Worm (Caenorhabditis elegans) whole organism, L3 larva: ENCODE data around the gene exc-5.

Experiments
- R02D3.7 ChIP-seq: fragments of 150-350 bp; optimal IDR thresholded peaks from 2 replicates; lab custom pipeline; 2014; ENCODE audit warnings: missing biosample characterization, missing genetic modification characterization
- ZK546.5 ChIP-seq: sonication (generic microtip); optimal IDR thresholded peaks from 2 replicates; lab custom pipeline; 2017; ENCODE audit warnings: missing biosample characterization, missing genetic modification characterization
- ceh-28 ChIP-seq: fragments of 150-350 bp; optimal IDR thresholded peaks from 2 replicates; lab custom pipeline; 2014; ENCODE audit warnings: missing biosample characterization, missing genetic modification reagents, missing genetic modification characterization
- eor-1 ChIP-seq, 2 experiments: fragments of 150-350 bp; optimal IDR thresholded peaks; 2 replicates each; lab custom pipeline; 2014 to 2018; ENCODE audit warnings: missing biosample characterization in 2 of 2, missing genetic modification characterization in 2 of 2
- fkh-2 ChIP-seq: fragments of 150-350 bp; optimal IDR thresholded peaks from 2 replicates; lab custom pipeline; 2014; ENCODE audit warnings: missing biosample characterization, missing genetic modification reagents, missing genetic modification characterization
- mdl-1 ChIP-seq: fragments of 150-350 bp; optimal IDR thresholded peaks from 2 replicates; lab custom pipeline; 2014; ENCODE audit warnings: missing biosample characterization, missing genetic modification characterization
- nhr-11 ChIP-seq: fragments of 150-350 bp; optimal IDR thresholded peaks from 2 replicates; lab custom pipeline; 2014; ENCODE audit warnings: missing biosample characterization, missing genetic modification characterization
- nhr-28 ChIP-seq: fragments of 150-350 bp; optimal IDR thresholded peaks from 2 replicates; lab custom pipeline; 2014; ENCODE audit warnings: missing biosample characterization, missing genetic modification characterization
- unc-39 ChIP-seq: sonication (generic microtip); optimal IDR thresholded peaks from 4 replicates; lab custom pipeline; 2017; ENCODE audit warnings: missing biosample characterization, missing genetic modification characterization

- TF ChIP-seq R02D3.7 (no peak), nhr-28 (tag; lab: Kevin White, UChicago) (no peak), ceh-28 (tag; lab: Kevin White, UChicago) (no peak), ZK546.5 (tag; lab: Kevin White, UChicago) (no peak), fkh-2 (tag; lab: Kevin White, UChicago) (no peak), nhr-11 (no peak), unc-39 (tag; lab: Kevin White, UChicago) (no peak), eor-1 (tag; optimal IDR thresholded peaks at IDR 0.05; lab: Kevin White, UChicago) (no peak), mdl-1 (tag; lab: Kevin White, UChicago) (no peak)
These were observed 58.7 kb downstream of the exc-5 start, which contains the start of gene elli-1 for ce11 chrIV:8754727-8755126.
